Fruit fly (Drosophila melanogaster) whole organism, embryonic: ENCODE data around the gene CG3224.

ENCODE experiments used
- CG14667 ChIP-seq: fragments of 200-800 bp; sonication (Bioruptor generic); IDR thresholded peaks from 2 replicates; pipeline ENCODE4 v1.3.6; 2022; ENCODE audit warnings: missing biosample characterization, missing genetic modification characterization
- CG6689 ChIP-seq: fragments of 200-800 bp; sonication (Bioruptor generic); IDR thresholded peaks from 2 replicates; pipeline ENCODE4 v1.3.6; 2022; ENCODE audit warnings: missing biosample characterization, missing genetic modification characterization
- CG7372 ChIP-seq: fragments of 200-800 bp; sonication (Bioruptor generic); IDR thresholded peaks from 2 replicates; pipeline ENCODE4 v1.3.6; 2022; ENCODE audit warnings: missing biosample characterization, missing genetic modification characterization
- HmgD ChIP-seq: fragments of 200-800 bp; sonication (Bioruptor generic); optimal IDR thresholded peaks from 3 replicates; lab custom pipeline; 2016; ENCODE audit warnings: missing biosample characterization, missing genetic modification characterization
- jigr1 ChIP-seq: fragments of 200-800 bp; sonication (Bioruptor generic); IDR thresholded peaks from 3 replicates; pipeline ENCODE4 v1.3.6; 2022; ENCODE audit warnings: missing biosample characterization, missing genetic modification characterization

DNA sequence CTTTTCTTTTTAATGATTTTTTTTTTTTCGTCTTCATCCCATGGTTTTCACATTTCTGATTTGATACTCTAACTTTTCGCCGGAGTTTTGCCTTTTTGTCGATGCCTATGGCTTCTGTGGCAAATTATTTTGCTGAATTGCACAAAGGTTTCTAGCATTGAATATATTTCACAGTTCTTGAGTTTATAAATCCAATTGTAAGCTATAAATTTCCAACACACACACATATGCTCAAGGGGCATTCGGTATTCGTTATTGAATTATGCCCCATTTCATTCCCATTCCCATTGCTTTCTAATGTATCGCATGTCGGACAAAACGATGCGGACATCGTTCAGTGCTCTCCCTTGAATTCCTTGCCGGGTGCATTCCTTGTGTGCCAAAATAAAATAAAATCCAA lies 45.8 kb downstream of the CG3224 start:
- TF ChIP-seq CG6689 (GFP tag; lab: Robert Waterston, UW) (peak; percentile 74), CG14667 (GFP tag; lab: Robert Waterston, UW) (peak; percentile 34), CG7372 (GFP tag; lab: Robert Waterston, UW) (no peak), HmgD (GFP tag; lab: Kevin White, UChicago) (no peak), jigr1 (GFP tag; lab: Robert Waterston, UW) (no peak)
